Worm (Caenorhabditis elegans) whole organism, young adult: ENCODE results near the gene ZK154.6.

Experiments
- B0019.2 ChIP-seq: fragments of 200-800 bp; sonication (Bioruptor generic); conservative IDR thresholded peaks from 2 replicates; pipeline ENCODE4 v1.3.6; 2022; ENCODE audit warnings: missing genetic modification reagents, missing genetic modification characterization, missing compliant biosample characterization
- F10E7.11 ChIP-seq: sonication (generic microtip); optimal IDR thresholded peaks from 2 replicates; lab custom pipeline; 2017; ENCODE audit warnings: mild to moderate bottlenecking, missing genetic modification characterization, moderate library complexity, missing compliant biosample characterization
- cebp-1 ChIP-seq, 2 experiments: fragments of 200-800 bp in 1 of 2; sonication (Bioruptor generic) in 1 of 2; sonication (generic microtip) in 1 of 2; IDR thresholded peaks in 1 of 2; optimal IDR thresholded peaks in 1 of 2; 2 replicates each; pipeline versions ENCODE4 v1.3.6 to Lab custom; 2017 to 2022; ENCODE audit warnings: missing compliant biosample characterization in 2 of 2, missing genetic modification characterization in 2 of 2, mild to moderate bottlenecking in 1 of 2, missing genetic modification reagents in 1 of 2, moderate library complexity in 1 of 2
- ceh-91 ChIP-seq: fragments of 200-800 bp; sonication (Bioruptor generic); IDR thresholded peaks from 2 replicates; pipeline ENCODE4 v1.3.6; 2022; ENCODE audit warnings: missing genetic modification reagents, missing genetic modification characterization, missing compliant biosample characterization
- dpl-1 ChIP-seq: fragments of 150-350 bp; optimal IDR thresholded peaks from 2 replicates; lab custom pipeline; 2014; ENCODE audit warnings: missing biosample characterization, missing genetic modification reagents, missing genetic modification characterization
- fkh-3 ChIP-seq: sonication (generic microtip); optimal IDR thresholded peaks from 2 replicates; lab custom pipeline; 2016; ENCODE audit warnings: mild to moderate bottlenecking, missing genetic modification characterization, missing compliant biosample characterization
- him-1 ChIP-seq: sonication (generic microtip); optimal IDR thresholded peaks from 2 replicates; lab custom pipeline; 2016; ENCODE audit warnings: missing genotype, missing genetic modification reagents, missing genetic modification characterization, missing compliant biosample characterization
- hlh-26 ChIP-seq: fragments of 200-800 bp; sonication (Bioruptor generic); conservative IDR thresholded peaks from 2 replicates; pipeline ENCODE4 v1.3.6; 2022; ENCODE audit warnings: missing genetic modification reagents, missing genetic modification characterization, missing compliant biosample characterization
- pha-4 ChIP-seq: fragments of 150-350 bp; sonication (generic microtip); optimal IDR thresholded peaks from 2 replicates; lab custom pipeline; 2014; ENCODE audit warnings: missing biosample characterization, missing genetic modification reagents, missing genetic modification characterization
- tlf-1 ChIP-seq: fragments of 200-800 bp; sonication (Bioruptor generic); optimal IDR thresholded peaks from 2 replicates; lab custom pipeline; 2018; ENCODE audit warnings: mild to moderate bottlenecking, missing genetic modification characterization, missing compliant biosample characterization

DNA sequence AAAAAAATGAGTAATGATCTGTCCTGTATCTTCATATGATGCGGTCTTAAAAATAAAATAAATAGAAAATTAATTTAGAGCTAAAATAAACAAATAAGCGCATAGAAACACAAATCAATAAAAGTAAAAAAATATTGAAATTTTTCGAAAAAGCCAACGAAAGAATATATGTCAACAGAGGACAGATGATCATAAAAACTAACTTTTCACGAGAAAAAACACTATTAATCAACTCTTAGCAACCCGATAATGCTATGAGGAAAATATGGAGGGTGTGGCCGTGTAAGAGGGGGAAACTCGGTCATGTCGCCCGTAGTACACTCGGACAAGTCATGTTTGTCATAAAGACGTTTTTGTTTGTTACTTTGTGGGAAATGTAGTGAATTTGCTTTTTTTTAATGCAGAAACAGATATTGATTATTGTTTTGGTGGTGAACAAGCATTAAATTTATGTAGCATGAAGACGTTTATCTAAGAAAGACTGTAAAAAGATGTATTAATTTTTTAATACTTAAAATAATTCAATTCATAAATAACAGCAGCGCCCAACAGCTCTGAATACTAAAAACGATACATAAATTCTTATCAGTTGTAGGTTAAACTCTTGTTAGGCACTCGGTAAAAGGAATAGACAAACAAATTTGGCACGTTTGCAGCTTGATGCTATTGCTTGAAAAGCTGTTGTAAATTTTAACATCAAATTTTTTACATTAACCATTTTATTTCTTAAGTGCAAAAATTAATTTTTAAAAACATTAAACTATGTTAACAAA lies 5.1 kb upstream of the ZK154.6 start, which contains the start of gene adm-4:
- TF ChIP-seq ceh-91 (GFP tag; lab: Robert Waterston, UW) (no peak), B0019.2 (no peak), him-1 (no peak), dpl-1 (no peak), pha-4 (no peak), F10E7.11 (tag; lab: Kevin White, UChicago) (no peak), cebp-1 (GFP tag; IDR thresholded peaks at IDR 0.05; lab: Robert Waterston, UW) (no peak), cebp-1 (tag; optimal IDR thresholded peaks at IDR 0.05; lab: Kevin White, UChicago) (no peak), fkh-3 (tag; lab: Kevin White, UChicago) (no peak), hlh-26 (GFP tag; lab: Robert Waterston, UW) (no peak), tlf-1 (no peak)
